Worm (Caenorhabditis elegans) whole organism, young adult: ENCODE results near the gene fkh-2.

Source experiments
- D2030.7 ChIP-seq: fragments of 200-800 bp; sonication (Bioruptor generic); IDR thresholded peaks from 2 replicates; pipeline ENCODE4 v1.3.6; 2022; ENCODE audit warnings: missing genetic modification reagents, missing genetic modification characterization, missing compliant biosample characterization
- T07F8.4 ChIP-seq: sonication (generic microtip); optimal IDR thresholded peaks from 2 replicates; lab custom pipeline; 2016; ENCODE audit warnings: mild to moderate bottlenecking, missing genetic modification characterization, moderate library complexity, missing compliant biosample characterization
- Y56A3A.18 ChIP-seq: fragments of 200-800 bp; sonication (Bioruptor generic); IDR thresholded peaks from 2 replicates; pipeline ENCODE4 v1.3.6; 2022; ENCODE audit warnings: missing genetic modification reagents, missing genetic modification characterization, missing compliant biosample characterization
- akir-1 ChIP-seq: fragments of 200-800 bp; sonication (Bioruptor generic); optimal IDR thresholded peaks from 2 replicates; lab custom pipeline; 2018; ENCODE audit warnings: mild to moderate bottlenecking, missing genetic modification characterization, moderate library complexity, missing compliant biosample characterization
- aptf-2 ChIP-seq: fragments of 200-800 bp; sonication (Bioruptor generic); conservative IDR thresholded peaks from 2 replicates; pipeline ENCODE4 v1.3.6; 2022; ENCODE audit warnings: missing genetic modification reagents, missing genetic modification characterization, missing compliant biosample characterization
- bed-1 ChIP-seq: fragments of 200-800 bp; sonication (Bioruptor generic); IDR thresholded peaks from 2 replicates; pipeline ENCODE4 v1.3.6; 2022; ENCODE audit warnings: missing genetic modification reagents, missing genetic modification characterization, missing compliant biosample characterization
- bed-2 ChIP-seq: fragments of 200-800 bp; sonication (Bioruptor generic); IDR thresholded peaks from 2 replicates; pipeline ENCODE4 v1.3.6; 2022; ENCODE audit warnings: missing genetic modification reagents, missing genetic modification characterization, missing compliant biosample characterization
- cebp-2 ChIP-seq: fragments of 200-800 bp; sonication (Bioruptor generic); IDR thresholded peaks from 2 replicates; pipeline ENCODE4 v1.3.6; 2022; ENCODE audit warnings: missing genetic modification characterization, missing compliant biosample characterization
- ceh-58 ChIP-seq: fragments of 200-800 bp; sonication (Bioruptor generic); IDR thresholded peaks from 2 replicates; pipeline ENCODE4 v1.3.6; 2022; ENCODE audit warnings: missing genetic modification characterization, missing compliant biosample characterization
- ceh-79 ChIP-seq: sonication (generic microtip); optimal IDR thresholded peaks from 2 replicates; lab custom pipeline; 2017; ENCODE audit warnings: mild to moderate bottlenecking, missing genetic modification characterization, missing compliant biosample characterization
- ceh-91 ChIP-seq: fragments of 200-800 bp; sonication (Bioruptor generic); IDR thresholded peaks from 2 replicates; pipeline ENCODE4 v1.3.6; 2022; ENCODE audit warnings: missing genetic modification reagents, missing genetic modification characterization, missing compliant biosample characterization
- dox-1 ChIP-seq: fragments of 200-800 bp; sonication (Bioruptor generic); IDR thresholded peaks from 2 replicates; pipeline ENCODE4 v1.3.6; 2022; ENCODE audit warnings: missing genetic modification reagents, missing genetic modification characterization, missing compliant biosample characterization
- efl-1 ChIP-seq: fragments of 150-350 bp; optimal IDR thresholded peaks from 2 replicates; lab custom pipeline; 2014; ENCODE audit warnings: missing biosample characterization, missing genetic modification reagents, missing genetic modification characterization
- egl-44 ChIP-seq: fragments of 200-800 bp; sonication (Bioruptor generic); IDR thresholded peaks from 2 replicates; pipeline ENCODE4 v1.3.6; 2022; ENCODE audit warnings: missing genetic modification reagents, missing genetic modification characterization, missing compliant biosample characterization
- ets-4 ChIP-seq: fragments of 200-800 bp; sonication (Bioruptor generic); optimal IDR thresholded peaks from 2 replicates; lab custom pipeline; 2018; ENCODE audit warnings: mild to moderate bottlenecking, missing genetic modification characterization, missing compliant biosample characterization
- hlh-26 ChIP-seq: fragments of 200-800 bp; sonication (Bioruptor generic); conservative IDR thresholded peaks from 2 replicates; pipeline ENCODE4 v1.3.6; 2022; ENCODE audit warnings: missing genetic modification reagents, missing genetic modification characterization, missing compliant biosample characterization
- lin-26 ChIP-seq: fragments of 200-800 bp; sonication (Bioruptor generic); IDR thresholded peaks from 2 replicates; pipeline ENCODE4 v1.3.6; 2022; ENCODE audit warnings: missing genetic modification reagents, missing genetic modification characterization, missing compliant biosample characterization
- lin-40 ChIP-seq: sonication (generic microtip); optimal IDR thresholded peaks from 2 replicates; lab custom pipeline; 2016; ENCODE audit warnings: missing genetic modification characterization, mild to moderate bottlenecking, missing compliant biosample characterization, missing genotype, missing genetic modification reagents
- lsl-1 ChIP-seq: fragments of 200-800 bp; sonication (Bioruptor generic); optimal IDR thresholded peaks from 2 replicates; lab custom pipeline; 2018; ENCODE audit warnings: mild to moderate bottlenecking, missing genetic modification characterization, moderate library complexity, missing compliant biosample characterization
- madf-10 ChIP-seq: sonication (generic microtip); optimal IDR thresholded peaks from 2 replicates; lab custom pipeline; 2016; ENCODE audit warnings: mild to moderate bottlenecking, missing genetic modification characterization, missing compliant biosample characterization
- madf-8 ChIP-seq: fragments of 200-800 bp; sonication (Bioruptor generic); conservative IDR thresholded peaks from 2 replicates; pipeline ENCODE4 v1.3.6; 2022; ENCODE audit warnings: missing genetic modification reagents, missing genetic modification characterization, missing compliant biosample characterization
- nfya-1 ChIP-seq: sonication (generic microtip); optimal IDR thresholded peaks from 2 replicates; lab custom pipeline; 2017; ENCODE audit warnings: antibody characterized with exemption, missing compliant biosample characterization, missing genetic modification characterization, borderline replicate concordance; ENCODE audit not compliant: insufficient read depth
- nhr-179 ChIP-seq: sonication (generic microtip); optimal IDR thresholded peaks from 2 replicates; lab custom pipeline; 2016; ENCODE audit warnings: mild to moderate bottlenecking, missing genetic modification characterization, missing compliant biosample characterization
- nhr-90 ChIP-seq: sonication (generic microtip); optimal IDR thresholded peaks from 2 replicates; lab custom pipeline; 2016; ENCODE audit warnings: missing genotype, mild to moderate bottlenecking, missing genetic modification characterization, missing compliant biosample characterization
- pbrm-1 ChIP-seq: fragments of 200-800 bp; sonication (Bioruptor generic); IDR thresholded peaks from 2 replicates; pipeline ENCODE4 v1.3.6; 2022; ENCODE audit warnings: missing genetic modification reagents, missing genetic modification characterization, missing compliant biosample characterization
- rcor-1 ChIP-seq: fragments of 200-800 bp; sonication (Bioruptor generic); IDR thresholded peaks from 2 replicates; pipeline ENCODE4 v1.3.6; 2022; ENCODE audit warnings: missing genetic modification reagents, missing genetic modification characterization, missing compliant biosample characterization
- repo-1 ChIP-seq: sonication (generic microtip); optimal IDR thresholded peaks from 2 replicates; lab custom pipeline; 2017; ENCODE audit warnings: mild to moderate bottlenecking, missing genetic modification characterization, missing compliant biosample characterization
- snpc-1.1 ChIP-seq: sonication (generic microtip); optimal IDR thresholded peaks from 2 replicates; lab custom pipeline; 2017; ENCODE audit warnings: missing genetic modification characterization, mild to moderate bottlenecking, missing compliant biosample characterization, antibody characterized with exemption, moderate library complexity, missing genotype, missing genetic modification reagents; ENCODE audit not compliant: insufficient read depth
- tlf-1 ChIP-seq: fragments of 200-800 bp; sonication (Bioruptor generic); optimal IDR thresholded peaks from 2 replicates; lab custom pipeline; 2018; ENCODE audit warnings: mild to moderate bottlenecking, missing genetic modification characterization, missing compliant biosample characterization
- unc-130 ChIP-seq: sonication (generic microtip); optimal IDR thresholded peaks from 2 replicates; lab custom pipeline; 2016; ENCODE audit warnings: missing genetic modification reagents, missing genetic modification characterization, missing compliant biosample characterization
- unc-62 ChIP-seq: fragments of 150-350 bp; optimal IDR thresholded peaks from 2 replicates; lab custom pipeline; 2014; ENCODE audit warnings: missing biosample characterization, missing genetic modification reagents, missing genetic modification characterization
- xnd-1 ChIP-seq: sonication (generic microtip); optimal IDR thresholded peaks from 2 replicates; lab custom pipeline; 2016; ENCODE audit warnings: missing genotype, missing genetic modification reagents, missing genetic modification characterization, missing compliant biosample characterization
- ztf-25 ChIP-seq: fragments of 200-800 bp; sonication (Bioruptor generic); IDR thresholded peaks from 2 replicates; pipeline ENCODE4 v1.3.6; 2022; ENCODE audit warnings: missing genetic modification reagents, missing genetic modification characterization, missing compliant biosample characterization
- ztf-3 ChIP-seq: fragments of 200-800 bp; sonication (Bioruptor generic); optimal IDR thresholded peaks from 2 replicates; lab custom pipeline; 2018; ENCODE audit warnings: mild to moderate bottlenecking, missing genetic modification characterization, missing compliant biosample characterization
- ztf-6 ChIP-seq: fragments of 200-800 bp; sonication (Bioruptor generic); IDR thresholded peaks from 2 replicates; pipeline ENCODE4 v1.3.6; 2022; ENCODE audit warnings: missing genetic modification reagents, missing genetic modification characterization, missing compliant biosample characterization

Gene fkh-2

DNA sequence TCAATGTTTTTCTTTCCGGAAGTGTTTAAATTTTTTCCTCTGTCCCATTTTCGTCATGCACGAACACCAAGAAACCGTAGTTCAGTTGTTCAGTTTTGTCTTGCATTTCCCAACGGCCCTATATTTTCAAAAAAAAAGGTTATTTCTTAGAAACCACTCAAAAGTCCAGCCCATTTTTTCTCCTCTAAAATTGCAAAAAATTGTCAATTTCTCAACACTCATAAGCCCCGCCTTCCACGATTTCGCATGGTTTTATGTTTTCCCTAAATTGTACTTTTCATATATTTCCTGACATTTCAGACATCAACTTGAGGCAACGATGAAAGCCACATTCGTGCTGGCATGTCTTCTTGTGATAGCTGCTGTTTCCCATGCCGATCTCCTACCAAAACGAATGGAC is 14.8 kb downstream of the fkh-2 start, which contains the start of gene nlp-1:
TSS of gene nlp-1 (plus strand) at position 301 of the 400 bp plus-strand sequence.
- no peak for TF ChIP-seq hlh-26 (GFP tag; lab: Robert Waterston, UW)
- TF ChIP-seq lin-40, result no peak

DNA sequence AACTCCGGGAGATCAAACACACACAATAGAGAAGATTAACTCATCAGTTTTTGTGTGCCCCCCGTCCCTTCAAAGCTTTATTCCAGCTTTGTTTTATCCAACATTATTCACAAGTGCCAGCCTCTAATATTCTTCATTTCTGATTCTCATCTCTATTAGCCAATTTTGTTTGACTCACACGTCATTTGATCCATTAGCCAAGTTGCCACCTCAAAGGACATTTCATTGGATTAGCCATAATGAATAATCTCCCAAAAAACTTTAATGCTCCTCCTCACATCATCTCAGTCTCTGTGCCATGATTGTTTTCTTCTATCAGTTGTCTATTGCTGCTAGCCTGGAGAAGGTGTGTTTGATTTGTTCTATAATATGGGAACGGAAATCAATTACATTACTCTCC is 16.7 kb downstream of the fkh-2 start:
- no peak for TF ChIP-seq nfya-1
- no peak for TF ChIP-seq D2030.7
- no peak for TF ChIP-seq bed-2
- TF ChIP-seq bed-1 (GFP tag; lab: Robert Waterston, UW), result no peak
- TF ChIP-seq cebp-2 (GFP tag; lab: Robert Waterston, UW), result no peak
- TF ChIP-seq lsl-1, result no peak
- TF ChIP-seq xnd-1 (tag; lab: Kevin White, UChicago), result no peak
- no peak for TF ChIP-seq ets-4 (GFP tag; lab: Kevin White, UChicago)
- TF ChIP-seq aptf-2 (GFP tag; lab: Robert Waterston, UW), result no peak
- TF ChIP-seq akir-1 (GFP tag; lab: Kevin White, UChicago), result no peak
- TF ChIP-seq nhr-90 (tag; lab: Kevin White, UChicago), result no peak
- no peak for TF ChIP-seq unc-62 (GFP tag; lab: Kevin White, UChicago)
- no peak for TF ChIP-seq rcor-1 (GFP tag; lab: Robert Waterston, UW)
- TF ChIP-seq unc-130 (GFP tag; lab: Kevin White, UChicago), result no peak
- no peak for TF ChIP-seq dox-1 (GFP tag; lab: Robert Waterston, UW)
- TF ChIP-seq tlf-1 (GFP tag; lab: Kevin White, UChicago), result no peak
- no peak for TF ChIP-seq ztf-6 (GFP tag; lab: Robert Waterston, UW)

DNA sequence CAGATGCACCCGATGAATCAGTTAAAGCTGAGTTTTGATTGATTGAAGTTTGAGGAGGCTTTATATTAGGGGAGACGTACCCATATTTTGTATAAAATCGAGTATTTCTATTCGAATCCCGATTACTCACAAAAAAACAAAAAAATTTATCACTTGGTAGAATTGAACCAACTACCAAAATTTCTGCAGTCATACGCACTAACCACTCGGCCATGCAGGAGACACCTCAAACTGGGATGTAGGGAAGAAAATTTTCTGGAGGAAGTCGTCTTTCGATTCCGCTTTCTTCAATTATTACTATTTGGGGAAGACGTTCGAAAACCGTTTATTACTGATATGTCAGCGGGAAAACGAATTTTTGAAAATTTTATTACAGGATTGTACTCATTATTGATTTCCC is 19.6 kb downstream of the fkh-2 start:
- TF ChIP-seq lin-26 (peak; percentile 42; the same call in 1 of the 2 replicates), Y56A3A.18 (GFP tag; lab: Robert Waterston, UW) (0 out of 2 replicates have a peak, but pooled peaks have one; percentile 17), pbrm-1 (GFP tag; lab: Robert Waterston, UW) (0 out of 2 replicates have a peak, but pooled peaks have one; percentile 13), ztf-25 (GFP tag; lab: Robert Waterston, UW) (peak; percentile 74; the same call in 1 of the 2 replicates), D2030.7 (peak; percentile 25; the same call in 1 of the 2 replicates), egl-44 (peak; percentile 56; the same call in 1 of the 2 replicates), rcor-1 (GFP tag; lab: Robert Waterston, UW) (0 out of 2 replicates have a peak, but pooled peaks have one; percentile 12)

DNA sequence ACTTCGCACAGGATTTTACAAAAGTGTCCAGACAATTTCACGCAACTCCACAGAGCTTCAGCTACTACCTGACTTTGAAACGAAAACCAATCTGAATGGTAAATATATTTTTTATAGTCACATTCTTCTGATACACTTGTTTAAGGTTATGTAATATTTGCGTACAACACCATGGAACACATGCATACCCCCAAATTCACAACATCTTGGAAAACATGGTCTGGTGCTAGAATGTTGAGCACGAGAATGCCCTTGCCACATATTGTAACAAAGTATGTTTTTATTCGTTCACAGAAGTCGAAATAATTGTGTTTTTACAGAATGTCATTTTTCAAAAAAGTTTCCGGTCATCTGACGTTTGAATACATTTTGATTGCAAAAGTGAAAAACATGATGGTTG is 26.3 kb downstream of the fkh-2 start:
- no peak for TF ChIP-seq snpc-1.1
- TF ChIP-seq T07F8.4 (tag; lab: Kevin White, UChicago), result no peak
- TF ChIP-seq D2030.7, result no peak
- TF ChIP-seq madf-10 (tag; lab: Kevin White, UChicago), result no peak
- no peak for TF ChIP-seq repo-1 (tag; lab: Kevin White, UChicago)
- no peak for TF ChIP-seq ceh-79 (tag; lab: Kevin White, UChicago)
- TF ChIP-seq nhr-179, result no peak
- no peak for TF ChIP-seq ceh-58
- TF ChIP-seq ceh-91 (GFP tag; lab: Robert Waterston, UW), result no peak
- TF ChIP-seq ztf-3, result no peak
- no peak for TF ChIP-seq efl-1
- no peak for TF ChIP-seq madf-8 (GFP tag; lab: Robert Waterston, UW)
